Fruit fly (Drosophila melanogaster) whole organism, wandering third instar larva: Measurements from ENCODE around the gene Polr3A.

Experiments
- Abd-B ChIP-seq: fragments of >200 bp; optimal IDR thresholded peaks from 2 replicates; lab custom pipeline; 2017; ENCODE audit warnings: missing biosample characterization, missing genetic modification characterization
- CG32264 ChIP-seq: fragments of 200-800 bp; sonication (Bioruptor generic); optimal IDR thresholded peaks from 2 replicates; lab custom pipeline; 2016; ENCODE audit warnings: missing biosample characterization, missing genetic modification characterization
- CG9705 ChIP-seq: fragments of 200-800 bp; sonication (Bioruptor generic); optimal IDR thresholded peaks from 2 replicates; lab custom pipeline; 2018; ENCODE audit warnings: missing biosample characterization, mild to moderate bottlenecking, missing genetic modification characterization
- CrebA ChIP-seq: fragments of 200-800 bp; sonication (Bioruptor generic); optimal IDR thresholded peaks from 2 replicates; lab custom pipeline; 2016; ENCODE audit warnings: missing biosample characterization, mild to moderate bottlenecking, missing genetic modification characterization, borderline replicate concordance
- Dfd ChIP-seq: fragments of >200 bp; optimal IDR thresholded peaks from 2 replicates; lab custom pipeline; 2017; ENCODE audit warnings: missing biosample characterization, missing genetic modification characterization
- GATAd ChIP-seq: sonication (Bioruptor generic); optimal IDR thresholded peaks from 2 replicates; lab custom pipeline; 2016; ENCODE audit warnings: missing biosample characterization, missing genetic modification characterization
- HLH106 ChIP-seq: fragments of 200-800 bp; optimal IDR thresholded peaks from 3 replicates; lab custom pipeline; 2019; ENCODE audit warnings: missing biosample characterization, mild to moderate bottlenecking, missing genetic modification characterization, moderate library complexity
- Hnf4 ChIP-seq: fragments of 200-800 bp; sonication (Bioruptor generic); optimal IDR thresholded peaks from 2 replicates; lab custom pipeline; 2016; ENCODE audit warnings: missing biosample characterization, mild to moderate bottlenecking, missing genetic modification characterization
- Hr83 ChIP-seq: fragments of 200-300 bp; sonication (Bioruptor generic); optimal IDR thresholded peaks from 2 replicates; lab custom pipeline; 2016; ENCODE audit warnings: missing biosample characterization, mild to moderate bottlenecking, missing genetic modification characterization, moderate library complexity; ENCODE audit not compliant: poor library complexity, severe bottlenecking
- Jra ChIP-seq: sonication (Bioruptor generic); optimal IDR thresholded peaks from 2 replicates; lab custom pipeline; 2016; ENCODE audit warnings: missing biosample characterization, missing genetic modification characterization
- Mio ChIP-seq: sonication (Bioruptor generic); optimal IDR thresholded peaks from 2 replicates; lab custom pipeline; 2016; ENCODE audit warnings: missing biosample characterization, missing genetic modification characterization
- N ChIP-seq: fragments of >200 bp; optimal IDR thresholded peaks from 2 replicates; lab custom pipeline; 2018; ENCODE audit warnings: missing biosample characterization, missing external identifiers, missing genetic modification characterization
- OdsH ChIP-seq: fragments of 200-800 bp; sonication (Bioruptor generic); optimal IDR thresholded peaks from 2 replicates; lab custom pipeline; 2016; ENCODE audit warnings: missing biosample characterization, mild to moderate bottlenecking, missing genetic modification characterization
- Rel ChIP-seq, 2 experiments: fragments of 200-800 bp; sonication (Bioruptor generic) in 1 of 2; optimal IDR thresholded peaks; 2 replicates in 1 of 2; 3 replicates in 1 of 2; lab custom pipeline; 2016 to 2019; ENCODE audit warnings: mild to moderate bottlenecking in 2 of 2, missing biosample characterization in 2 of 2, missing genetic modification characterization in 2 of 2, moderate library complexity in 1 of 2
- Sp1 ChIP-seq: fragments of 200-800 bp; sonication (Bioruptor generic); optimal IDR thresholded peaks from 3 replicates; lab custom pipeline; 2019; ENCODE audit warnings: missing biosample characterization, mild to moderate bottlenecking, missing genetic modification characterization, moderate library complexity
- Vsx2 ChIP-seq: fragments of 200-300, 225-300 bp; sonication (Bioruptor generic); optimal IDR thresholded peaks from 2 replicates; lab custom pipeline; 2018; ENCODE audit warnings: missing biosample characterization, missing genetic modification characterization; ENCODE audit not compliant: partially characterized antibody
- br ChIP-seq: fragments of 200-800 bp; sonication (Bioruptor generic); optimal IDR thresholded peaks from 2 replicates; lab custom pipeline; 2016; ENCODE audit warnings: missing biosample characterization, missing genetic modification characterization
- brk ChIP-seq: fragments of 200-800 bp; sonication (Bioruptor generic); optimal IDR thresholded peaks from 2 replicates; lab custom pipeline; 2016; ENCODE audit warnings: missing biosample characterization, mild to moderate bottlenecking, missing genetic modification characterization
- dl ChIP-seq, 2 experiments: fragments of 175-275, 200-275 bp in 1 of 2; fragments of 200-275 bp in 1 of 2; sonication (Bioruptor generic); optimal IDR thresholded peaks; lab custom pipeline; 2018; ENCODE audit warnings: mild to moderate bottlenecking in 2 of 2, missing biosample characterization in 2 of 2, missing genetic modification characterization in 2 of 2, moderate library complexity in 2 of 2; ENCODE audit not compliant: partially characterized antibody in 2 of 2, insufficient read depth in 1 of 2
- dsf ChIP-seq: sonication (Bioruptor generic); optimal IDR thresholded peaks from 2 replicates; lab custom pipeline; 2016; ENCODE audit warnings: missing biosample characterization, missing genetic modification characterization, borderline replicate concordance
- foxo ChIP-seq, 2 experiments: fragments of 200-800 bp; sonication (Bioruptor generic); optimal IDR thresholded peaks; 2 replicates in 1 of 2; 3 replicates in 1 of 2; lab custom pipeline; 2016 to 2017; ENCODE audit warnings: missing biosample characterization in 2 of 2, missing genetic modification characterization in 2 of 2
- fru ChIP-seq: fragments of 200-800 bp; sonication (Bioruptor generic); optimal IDR thresholded peaks from 3 replicates; lab custom pipeline; 2016; ENCODE audit warnings: missing biosample characterization, mild to moderate bottlenecking, missing genetic modification characterization
- h ChIP-seq: fragments of 200-800 bp; sonication (Bioruptor generic); optimal IDR thresholded peaks from 3 replicates; lab custom pipeline; 2016; ENCODE audit warnings: missing biosample characterization, mild to moderate bottlenecking, missing genetic modification characterization
- lola ChIP-seq: fragments of >200 bp; optimal IDR thresholded peaks from 2 replicates; lab custom pipeline; 2017; ENCODE audit warnings: missing biosample characterization, missing genetic modification characterization
- psq ChIP-seq: fragments of 200-800 bp; sonication (Bioruptor generic); optimal IDR thresholded peaks from 3 replicates; lab custom pipeline; 2017; ENCODE audit warnings: missing biosample characterization, mild to moderate bottlenecking, missing genetic modification characterization, moderate library complexity
- rgr ChIP-seq: fragments of 200-800 bp; sonication (Bioruptor generic); optimal IDR thresholded peaks from 3 replicates; lab custom pipeline; 2016; ENCODE audit warnings: missing biosample characterization, mild to moderate bottlenecking, missing genetic modification characterization
- sage ChIP-seq: fragments of 200-800 bp; sonication (Bioruptor generic); optimal IDR thresholded peaks from 2 replicates; lab custom pipeline; 2016; ENCODE audit warnings: missing biosample characterization, mild to moderate bottlenecking, missing genetic modification characterization
- sv ChIP-seq: fragments of 200-800 bp; sonication (Bioruptor generic); optimal IDR thresholded peaks from 3 replicates; lab custom pipeline; 2016; ENCODE audit warnings: missing biosample characterization, missing genetic modification characterization
- tai ChIP-seq: sonication (Bioruptor generic); optimal IDR thresholded peaks from 2 replicates; lab custom pipeline; 2016; ENCODE audit warnings: missing biosample characterization, missing genetic modification characterization
- usp ChIP-seq: fragments of >200 bp; optimal IDR thresholded peaks from 2 replicates; lab custom pipeline; 2017; ENCODE audit warnings: missing biosample characterization, missing genetic modification characterization

Gene Polr3A

dm6 chrX:15785429-15786239, 22.9 kb downstream of the Polr3A start, which contains the start of the genes Paf-AHalpha and mRpS30:
Gene Paf-AHalpha (minus strand): TSS chrX:15785583.
Gene mRpS30 (plus strand): TSS chrX:15786047.
- TF ChIP-seq Dfd (no peak), Hr83 (GFP tag; lab: Kevin White, UChicago) (peak; percentile 45), Jra (GFP tag; lab: Kevin White, UChicago) (peak; percentile 22)
- TF ChIP-seq, all 38 proteins: peak for 2

dm6 chrX:15786242-15786641, 23.5 kb downstream of the Polr3A start:
- TF ChIP-seq Rel (GFP tag; optimal IDR thresholded peaks at IDR 0.05; lab: Kevin White, UChicago) (no peak), Rel (tag; optimal IDR thresholded peaks at IDR 0.05; lab: Kevin White, UChicago) (no peak), usp (GFP tag; lab: Kevin White, UChicago) (no peak), CG9705 (GFP tag; lab: Kevin White, UChicago) (no peak), OdsH (GFP tag; lab: Kevin White, UChicago) (no peak), Vsx2 (no peak)

dm6 chrX:15788235-15789187, 25.8 kb downstream of the Polr3A start, which contains the start of gene Rhp:
Gene Rhp (plus strand): TSS chrX:15788897.
- TF ChIP-seq dl (GFP tag; optimal IDR thresholded peaks at IDR 0.05; lab: Kevin White, UChicago; ENCODE audit: insufficient read depth in 1 of 2, partially characterized antibody in 2 of 2) = no peak
- TF ChIP-seq Hr83 (GFP tag; lab: Kevin White, UChicago) = peak; percentile 52
- no peak for TF ChIP-seq br
- no peak for TF ChIP-seq Rel (GFP tag; optimal IDR thresholded peaks at IDR 0.05; lab: Kevin White, UChicago)
- TF ChIP-seq Rel (tag; optimal IDR thresholded peaks at IDR 0.05; lab: Kevin White, UChicago) = no peak
- peak; percentile 12 for TF ChIP-seq CG32264
- no peak for TF ChIP-seq Vsx2
- no peak for TF ChIP-seq GATAd (GFP tag; lab: Kevin White, UChicago)
- no peak for TF ChIP-seq sv (GFP tag; lab: Kevin White, UChicago)
- peak; percentile 50 for TF ChIP-seq h (GFP tag; lab: Kevin White, UChicago)
- peak; percentile 41 for TF ChIP-seq CG9705 (GFP tag; lab: Kevin White, UChicago)
- TF ChIP-seq fru (GFP tag; lab: Kevin White, UChicago) = peak; percentile 5
- no peak for TF ChIP-seq dsf (GFP tag; lab: Kevin White, UChicago)
- TF ChIP-seq usp (GFP tag; lab: Kevin White, UChicago) = no peak
- peak; percentile 70 for TF ChIP-seq Sp1 (GFP tag; lab: Kevin White, UChicago)
- TF ChIP-seq sage (GFP tag; lab: Kevin White, UChicago) = peak; percentile 34
- no peak for TF ChIP-seq CrebA (GFP tag; lab: Kevin White, UChicago)
- no peak for TF ChIP-seq Abd-B (GFP tag; lab: Kevin White, UChicago)
- TF ChIP-seq OdsH (GFP tag; lab: Kevin White, UChicago) = peak; percentile 66
- no peak for TF ChIP-seq brk (GFP tag; lab: Kevin White, UChicago)
- TF ChIP-seq psq (GFP tag; lab: Kevin White, UChicago) = peak; percentile 15
- no peak for TF ChIP-seq Jra (GFP tag; lab: Kevin White, UChicago)
- TF ChIP-seq tai (GFP tag; lab: Kevin White, UChicago) = no peak
- no peak for TF ChIP-seq N (GFP tag; lab: Kevin White, UChicago)
- TF ChIP-seq rgr (GFP tag; lab: Kevin White, UChicago) = peak; percentile 45
- peak; percentile 40 for TF ChIP-seq Hnf4
- peak; percentile 9 for TF ChIP-seq HLH106
- TF ChIP-seq lola (GFP tag; lab: Kevin White, UChicago) = no peak
- TF ChIP-seq Mio (GFP tag; lab: Kevin White, UChicago) = no peak
- TF ChIP-seq foxo (GFP tag; optimal IDR thresholded peaks at IDR 0.05; lab: Kevin White, UChicago) = peak in 1 of 2 experiments; percentile 30
- TF ChIP-seq Dfd = no peak
